Worm (Caenorhabditis elegans) whole organism, L2 larva: ENCODE data around the gene C28F5.1.

Experiments used
- ZK546.5 ChIP-seq: sonication (generic microtip); optimal IDR thresholded peaks from 2 replicates; lab custom pipeline; 2017; ENCODE audit warnings: missing biosample characterization, missing genetic modification characterization
- alr-1 ChIP-seq: fragments of 150-350 bp; optimal IDR thresholded peaks from 2 replicates; lab custom pipeline; 2014; ENCODE audit warnings: missing biosample characterization, missing genetic modification characterization
- lin-13 ChIP-seq: fragments of 150-350 bp; optimal IDR thresholded peaks from 2 replicates; lab custom pipeline; 2014; ENCODE audit warnings: missing biosample characterization, missing genetic modification reagents, missing genetic modification characterization

- TF ChIP-seq alr-1 (tag; lab: Kevin White, UChicago) (no peak), ZK546.5 (tag; lab: Kevin White, UChicago) (no peak), lin-13 (GFP tag; lab: Kevin White, UChicago) (no peak)
Measured at ce11 chrII:7545364-7545763, 40.3 kb downstream of the C28F5.1 start.
